Worm (Caenorhabditis elegans) whole organism, L3 larva: ENCODE measurements around the gene F36H5.8.

Experiments
- R02D3.7 ChIP-seq: fragments of 150-350 bp; optimal IDR thresholded peaks from 2 replicates; lab custom pipeline; 2014; ENCODE audit warnings: missing biosample characterization, missing genetic modification characterization
- ZK546.5 ChIP-seq: sonication (generic microtip); optimal IDR thresholded peaks from 2 replicates; lab custom pipeline; 2017; ENCODE audit warnings: missing biosample characterization, missing genetic modification characterization
- ceh-28 ChIP-seq: fragments of 150-350 bp; optimal IDR thresholded peaks from 2 replicates; lab custom pipeline; 2014; ENCODE audit warnings: missing biosample characterization, missing genetic modification reagents, missing genetic modification characterization
- daf-12 ChIP-seq: fragments of 150-350 bp; optimal IDR thresholded peaks from 2 replicates; lab custom pipeline; 2014; ENCODE audit warnings: missing biosample characterization, missing genetic modification reagents, missing genetic modification characterization
- egl-27 ChIP-seq: sonication (generic microtip); optimal IDR thresholded peaks from 4 replicates; lab custom pipeline; 2017; ENCODE audit warnings: missing biosample characterization, missing genetic modification reagents, missing genetic modification characterization
- egl-5 ChIP-seq: fragments of 150-350 bp; optimal IDR thresholded peaks from 2 replicates; lab custom pipeline; 2017; ENCODE audit warnings: missing biosample characterization, missing genetic modification reagents, missing genetic modification characterization, inconsistent platforms
- elt-1 ChIP-seq: fragments of 150-350 bp; optimal IDR thresholded peaks from 2 replicates; lab custom pipeline; 2014; ENCODE audit warnings: missing biosample characterization, missing genetic modification characterization
- elt-2 ChIP-seq: sonication (generic microtip); optimal IDR thresholded peaks from 2 replicates; lab custom pipeline; 2016; ENCODE audit warnings: missing genetic modification reagents, mild to moderate bottlenecking, missing genetic modification characterization, missing compliant biosample characterization
- elt-3 ChIP-seq, 3 experiments: fragments of 150-350 bp in 1 of 3; sonication (generic microtip) in 2 of 3; optimal IDR thresholded peaks; 2 replicates in 2 of 3; 4 replicates in 1 of 3; lab custom pipeline; 2014 to 2017; ENCODE audit warnings: missing biosample characterization in 3 of 3, missing genetic modification characterization in 3 of 3
- eor-1 ChIP-seq, 2 experiments: fragments of 150-350 bp; optimal IDR thresholded peaks; 2 replicates each; lab custom pipeline; 2014 to 2018; ENCODE audit warnings: missing biosample characterization in 2 of 2, missing genetic modification characterization in 2 of 2
- fkh-10 ChIP-seq: sonication (generic microtip); optimal IDR thresholded peaks from 2 replicates; lab custom pipeline; 2017; ENCODE audit warnings: missing biosample characterization, missing genetic modification reagents, missing genetic modification characterization
- fkh-2 ChIP-seq: fragments of 150-350 bp; optimal IDR thresholded peaks from 2 replicates; lab custom pipeline; 2014; ENCODE audit warnings: missing biosample characterization, missing genetic modification reagents, missing genetic modification characterization
- fos-1 ChIP-seq: fragments of 150-350 bp; optimal IDR thresholded peaks from 2 replicates; lab custom pipeline; 2014; ENCODE audit warnings: missing biosample characterization, missing genetic modification characterization
- hmg-11 ChIP-seq: sonication (generic microtip); optimal IDR thresholded peaks from 2 replicates; lab custom pipeline; 2016; ENCODE audit warnings: missing genetic modification characterization, missing compliant biosample characterization
- jun-1 ChIP-seq: fragments of 150-350 bp; optimal IDR thresholded peaks from 2 replicates; lab custom pipeline; 2014; ENCODE audit warnings: missing biosample characterization, missing genetic modification reagents, missing genetic modification characterization
- lin-15B ChIP-seq: fragments of 150-350 bp; optimal IDR thresholded peaks from 2 replicates; lab custom pipeline; 2014; ENCODE audit warnings: missing biosample characterization, missing genetic modification characterization
- lsy-12 ChIP-seq: sonication (generic microtip); optimal IDR thresholded peaks from 2 replicates; lab custom pipeline; 2016; ENCODE audit warnings: mild to moderate bottlenecking, missing genetic modification characterization, missing compliant biosample characterization
- mdl-1 ChIP-seq: fragments of 150-350 bp; optimal IDR thresholded peaks from 2 replicates; lab custom pipeline; 2014; ENCODE audit warnings: missing biosample characterization, missing genetic modification characterization
- mml-1 ChIP-seq: fragments of 150-350 bp; sonication (generic microtip); optimal IDR thresholded peaks from 3 replicates; lab custom pipeline; 2014; ENCODE audit warnings: missing biosample characterization, missing genetic modification characterization
- nfya-1 ChIP-seq: sonication (generic microtip); optimal IDR thresholded peaks from 2 replicates; lab custom pipeline; 2017; ENCODE audit warnings: missing genetic modification characterization, mild to moderate bottlenecking, missing compliant biosample characterization, antibody characterized with exemption, moderate library complexity; ENCODE audit not compliant: insufficient read depth
- nhr-237 ChIP-seq: fragments of 150-350 bp; optimal IDR thresholded peaks from 2 replicates; lab custom pipeline; 2014; ENCODE audit warnings: missing biosample characterization, missing genetic modification characterization
- nhr-25 ChIP-seq: sonication (generic microtip); optimal IDR thresholded peaks from 2 replicates; lab custom pipeline; 2017; ENCODE audit warnings: missing biosample characterization, missing genetic modification characterization
- nhr-28 ChIP-seq: fragments of 150-350 bp; optimal IDR thresholded peaks from 2 replicates; lab custom pipeline; 2014; ENCODE audit warnings: missing biosample characterization, missing genetic modification characterization
- nhr-67 ChIP-seq: fragments of 150-350 bp; optimal IDR thresholded peaks from 2 replicates; lab custom pipeline; 2014; ENCODE audit warnings: missing biosample characterization, missing genetic modification characterization
- nhr-76 ChIP-seq: fragments of 150-350 bp; sonication (generic microtip); optimal IDR thresholded peaks from 5 replicates; lab custom pipeline; 2014; ENCODE audit warnings: missing biosample characterization, missing genetic modification characterization
- nhr-77 ChIP-seq: fragments of 150-350 bp; optimal IDR thresholded peaks from 2 replicates; lab custom pipeline; 2014; ENCODE audit warnings: missing biosample characterization, missing genetic modification characterization
- pqm-1 ChIP-seq: fragments of 150-350 bp; optimal IDR thresholded peaks from 2 replicates; lab custom pipeline; 2017; ENCODE audit warnings: missing biosample characterization, missing genetic modification characterization, inconsistent platforms
- sea-2 ChIP-seq: fragments of 150-350 bp; sonication (generic microtip); optimal IDR thresholded peaks from 4 replicates; lab custom pipeline; 2014; ENCODE audit warnings: missing biosample characterization, missing genetic modification reagents, missing genetic modification characterization
- unc-62 ChIP-seq: fragments of 150-350 bp; sonication (generic microtip); optimal IDR thresholded peaks from 4 replicates; lab custom pipeline; 2014; ENCODE audit warnings: missing biosample characterization, missing genetic modification reagents, missing genetic modification characterization
- ztf-4 ChIP-seq: fragments of 150-350 bp; optimal IDR thresholded peaks from 2 replicates; lab custom pipeline; 2014; ENCODE audit warnings: missing biosample characterization, missing genetic modification characterization

Gene F36H5.8

ce11 chrII:1728253-1728652, 22.2 kb downstream of the F36H5.8 start, which contains the start of gene btb-9:
btb-9 (plus strand) TSS chrII:1728506.
- TF ChIP-seq elt-2 (tag; lab: Kevin White, UChicago) (peak; percentile 92), pqm-1 (tag; lab: Kevin White, UChicago) (peak; percentile 89), R02D3.7 (tag; lab: Kevin White, UChicago) (no peak)

- TF ChIP-seq egl-5 (tag; lab: Kevin White, UChicago): no peak
- no peak for TF ChIP-seq nhr-237 (tag; lab: Kevin White, UChicago)
- no peak for TF ChIP-seq lin-15B (tag; lab: Kevin White, UChicago)
- no peak for TF ChIP-seq elt-1 (tag; lab: Kevin White, UChicago)
- no peak for TF ChIP-seq jun-1 (tag; lab: Kevin White, UChicago)
- no peak for TF ChIP-seq unc-62 (GFP tag; lab: Kevin White, UChicago)
- no peak for TF ChIP-seq nhr-25 (tag; lab: Kevin White, UChicago)
- no peak for TF ChIP-seq ZK546.5 (tag; lab: Kevin White, UChicago)
- TF ChIP-seq hmg-11 (tag; lab: Kevin White, UChicago): no peak
- TF ChIP-seq fkh-2 (tag; lab: Kevin White, UChicago): no peak
- TF ChIP-seq mdl-1 (tag; lab: Kevin White, UChicago): no peak
- TF ChIP-seq nhr-67 (tag; lab: Kevin White, UChicago): no peak
- TF ChIP-seq elt-3 (tag; optimal IDR thresholded peaks at IDR 0.05; lab: Kevin White, UChicago): no peak
- no peak for TF ChIP-seq nhr-76
- no peak for TF ChIP-seq daf-12 (tag; lab: Kevin White, UChicago)
These were observed 24.8 kb downstream of the F36H5.8 start, which contains the start of gene F45C12.17 for ce11 chrII:1725735-1726134. F45C12.17 (plus strand) TSS chrII:1726111.

- no peak for TF ChIP-seq egl-5 (tag; lab: Kevin White, UChicago)
- TF ChIP-seq R02D3.7 (tag; lab: Kevin White, UChicago): no peak
- TF ChIP-seq nhr-28: no peak
- no peak for TF ChIP-seq ztf-4 (tag; lab: Kevin White, UChicago)
- no peak for TF ChIP-seq elt-1 (tag; lab: Kevin White, UChicago)
- TF ChIP-seq lsy-12 (tag; lab: Kevin White, UChicago): no peak
- TF ChIP-seq egl-27 (tag; lab: Kevin White, UChicago): no peak
- TF ChIP-seq fos-1 (tag; lab: Kevin White, UChicago): no peak
- no peak for TF ChIP-seq eor-1 (tag; optimal IDR thresholded peaks at IDR 0.05; lab: Kevin White, UChicago)
- no peak for TF ChIP-seq nhr-237 (tag; lab: Kevin White, UChicago)
These were observed 26.2 kb downstream of the F36H5.8 start, which contains the start of gene fbxb-11 for ce11 chrII:1724314-1724713. fbxb-11 (plus strand) TSS chrII:1724614.

DNA sequence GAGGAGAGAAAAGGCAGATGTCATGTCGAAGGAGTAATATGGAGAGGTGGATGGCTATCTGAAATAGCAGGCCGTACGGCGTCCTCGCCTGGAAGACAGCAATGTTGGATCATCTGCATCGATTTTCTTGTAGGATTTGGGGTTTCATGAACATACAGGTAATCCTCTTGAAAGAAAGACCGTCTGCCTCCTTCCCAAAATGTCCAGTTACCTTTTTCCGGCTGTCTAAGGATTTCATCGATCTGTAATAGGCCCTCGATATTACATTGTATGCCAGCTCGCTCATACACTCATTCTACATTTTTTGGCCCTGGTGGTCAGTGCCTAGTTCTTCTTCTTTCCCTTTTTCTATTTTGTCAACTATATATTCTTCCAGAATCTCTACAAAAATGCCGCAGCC, 28.1 kb downstream of the F36H5.8 start, which contains the start of the genes fbxb-5 and btb-8:
fbxb-5 (minus strand) TSS at position 101 of the 400 bp plus-strand sequence.
btb-8 (plus strand) TSS at position 377 of the 400 bp plus-strand sequence.
- no peak for TF ChIP-seq ZK546.5 (tag; lab: Kevin White, UChicago)
- TF ChIP-seq egl-5 (tag; lab: Kevin White, UChicago): no peak
- TF ChIP-seq pqm-1 (tag; lab: Kevin White, UChicago): no peak

ce11 chrII:1719153-1719552, 31.3 kb downstream of the F36H5.8 start, which contains the start of gene fbxb-48:
fbxb-48 (minus strand) TSS chrII:1719253.
- TF ChIP-seq nhr-77 (tag; lab: Kevin White, UChicago): no peak
- no peak for TF ChIP-seq nhr-28
- TF ChIP-seq mdl-1 (tag; lab: Kevin White, UChicago): no peak

- no peak for TF ChIP-seq nhr-25 (tag; lab: Kevin White, UChicago)
- TF ChIP-seq, all 47 proteins: peak for 0
These were observed 35.6 kb downstream of the F36H5.8 start, which contains the start of gene btb-6 for ce11 chrII:1714772-1715353. btb-6 (plus strand) TSS chrII:1715303.

ce11 chrII:1712938-1713337, 37.5 kb downstream of the F36H5.8 start, which contains the start of gene btb-7:
btb-7 (plus strand) TSS chrII:1713238.
- TF ChIP-seq nfya-1 (tag; lab: Kevin White, UChicago) (no peak), sea-2 (no peak), mml-1 (tag; lab: Kevin White, UChicago) (no peak), fos-1 (tag; lab: Kevin White, UChicago) (no peak), ceh-28 (no peak), fkh-10 (GFP tag; lab: Kevin White, UChicago) (no peak)
